Fruit fly (Drosophila melanogaster): ENCODE data around the gene CG17917.
A peak's percentile ranks its signal among the peaks of the same experiment; 100 is the strongest.

CG17917 gene

DNA sequence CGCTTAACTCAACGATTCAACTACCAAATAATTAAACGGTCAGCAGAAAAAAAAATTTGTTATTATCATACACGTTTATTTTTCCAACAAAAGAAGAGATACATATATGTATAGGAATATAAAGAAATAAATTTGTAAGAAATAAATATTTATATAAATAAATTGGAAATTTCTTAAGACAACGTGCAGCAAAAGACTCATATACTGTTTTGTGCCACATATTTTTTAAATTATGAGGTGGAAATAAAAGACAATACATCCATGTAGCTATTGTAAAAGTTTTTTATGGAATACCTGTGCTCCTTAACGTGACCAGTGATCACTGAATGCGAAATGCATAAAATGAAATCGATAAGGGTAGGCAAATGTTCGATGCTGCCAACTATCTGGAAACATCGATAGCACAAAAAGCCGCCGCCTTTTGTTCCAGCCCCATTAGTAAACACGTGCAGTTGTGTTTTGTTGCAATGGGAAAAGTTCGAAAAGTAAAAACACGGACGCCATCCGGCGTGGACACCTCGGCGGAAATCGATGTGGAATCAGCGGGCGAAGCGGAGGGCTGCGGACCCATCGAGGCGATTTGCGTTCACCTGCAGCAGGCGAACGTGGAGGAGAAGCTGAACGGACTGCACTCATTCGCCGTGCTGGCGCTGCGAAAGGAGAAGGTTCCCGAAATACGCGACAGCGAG lies 26.9 kb downstream of the CG17917 start, which contains the start of gene CG10286 (continued):
- TF ChIP-seq CG11398 (GFP tag; optimal IDR thresholded peaks at IDR 0.05) (no peak), CG17912 (GFP tag; optimal IDR thresholded peaks at IDR 0.05) (peak; percentile 21), luna (GFP tag; optimal IDR thresholded peaks at IDR 0.05) (no peak), Max (GFP tag; optimal IDR thresholded peaks at IDR 0.05) (peak; percentile 91), ab (GFP tag; optimal IDR thresholded peaks at IDR 0.05) (no peak), CG9817 (tag; optimal IDR thresholded peaks at IDR 0.05) (peak; percentile 22), wdn (GFP tag; IDR thresholded peaks at IDR 0.05) (no peak), CG8944 (GFP tag; optimal IDR thresholded peaks at IDR 0.05) (no peak), lov (optimal IDR thresholded peaks at IDR 0.05) (no peak), lov (GFP tag; IDR thresholded peaks at IDR 0.05) (0 out of 3 replicates have a peak, but pooled peaks have one; percentile 36), Rfx (GFP tag; IDR thresholded peaks at IDR 0.05) (peak; percentile 62), sna (GFP tag; IDR thresholded peaks at IDR 0.05; ENCODE audit: partially characterized antibody) (no peak; the same call in none of the 2 replicates), row (GFP tag; IDR thresholded peaks at IDR 0.05) (peak; percentile 65), Bdp1 (GFP tag; optimal IDR thresholded peaks at IDR 0.05) (no peak), Ada2b (GFP tag; IDR thresholded peaks at IDR 0.05) (no peak; the same call in 1 of the 2 replicates), CG6791 (GFP tag; IDR thresholded peaks at IDR 0.05; ENCODE audit: partially characterized antibody) (peak; percentile 79), CG1233 (GFP tag; optimal IDR thresholded peaks at IDR 0.05) (peak; percentile 0), tap (tag; optimal IDR thresholded peaks at IDR 0.05) (peak; percentile 61), CG1024 (GFP tag; IDR thresholded peaks at IDR 0.05) (peak; percentile 62; the same call in 1 of the 2 replicates), peb (GFP tag; IDR thresholded peaks at IDR 0.05) (no peak), CG3838 (GFP tag; optimal IDR thresholded peaks at IDR 0.05) (no peak), Jarid2 (GFP tag; optimal IDR thresholded peaks at IDR 0.05) (peak; percentile 23), CG6272 (GFP tag; IDR thresholded peaks at IDR 0.05) (peak; percentile 50; the same call in 1 of the 2 replicates), Oaz (GFP tag; IDR thresholded peaks at IDR 0.05) (peak; percentile 34; the same call in 1 of the 2 replicates), slbo (GFP tag; IDR thresholded peaks at IDR 0.05) (peak; percentile 52; the same call in 1 of the 2 replicates), inv (GFP tag; IDR thresholded peaks at IDR 0.05; ENCODE audit: partially characterized antibody) (peak; percentile 70), dysf (GFP tag; IDR thresholded peaks at IDR 0.05) (peak; percentile 20; the same call in 2 of the 3 replicates), CG12104 (GFP tag; optimal IDR thresholded peaks at IDR 0.05) (peak; percentile 42), ato (GFP tag; IDR thresholded peaks at IDR 0.05; ENCODE audit: partially characterized antibody) (peak; percentile 66; the same call in 1 of the 2 replicates), ranshi (GFP tag; IDR thresholded peaks at IDR 0.05) (no peak), wek (GFP tag; optimal IDR thresholded peaks at IDR 0.05) (peak; percentile 77), Opbp (GFP tag; IDR thresholded peaks at IDR 0.05; ENCODE audit: partially characterized antibody) (peak; percentile 83), pho (GFP tag; optimal IDR thresholded peaks at IDR 0.05) (no peak), Hand (GFP tag; optimal IDR thresholded peaks at IDR 0.05) (no peak), seq (GFP tag; IDR thresholded peaks at IDR 0.05) (no peak), ftz-f1 (GFP tag; optimal IDR thresholded peaks at IDR 0.05) (no peak), CG10274 (GFP tag; optimal IDR thresholded peaks at IDR 0.05) (no peak), CG18619 (GFP tag; optimal IDR thresholded peaks at IDR 0.05) (no peak), CG18262 (tag; optimal IDR thresholded peaks at IDR 0.05) (peak; percentile 67), Antp (GFP tag; optimal IDR thresholded peaks at IDR 0.05) (peak; percentile 2), salm (tag; optimal IDR thresholded peaks at IDR 0.05) (peak; percentile 23), Bgb (GFP tag; IDR thresholded peaks at IDR 0.05; ENCODE audit: partially characterized antibody) (peak; percentile 85), az2 (GFP tag; optimal IDR thresholded peaks at IDR 0.05) (no peak), Doc3 (GFP tag; IDR thresholded peaks at IDR 0.05; ENCODE audit: partially characterized antibody) (peak; percentile 51; the same call in 2 of the 3 replicates), slou (GFP tag; optimal IDR thresholded peaks at IDR 0.05) (no peak), chinmo (GFP tag; IDR thresholded peaks at IDR 0.05; ENCODE audit: partially characterized antibody) (peak; percentile 77; the same call in 1 of the 4 replicates), Sry-β (GFP tag; optimal IDR thresholded peaks at IDR 0.05) (peak; percentile 15), Hmr (GFP tag; optimal IDR thresholded peaks at IDR 0.05) (peak; percentile 48), CG2889 (GFP tag; IDR thresholded peaks at IDR 0.05) (no peak)
